Worm (Caenorhabditis elegans) whole organism, L2 larva: Measurements from ENCODE around the gene T01C8.2.

Experiments
- C34F6.9 ChIP-seq: fragments of 150-350 bp; optimal IDR thresholded peaks from 2 replicates; lab custom pipeline; 2014; ENCODE audit warnings: missing biosample characterization, missing genetic modification characterization
- F13H6.1 ChIP-seq: sonication (generic microtip); optimal IDR thresholded peaks from 2 replicates; lab custom pipeline; 2016; ENCODE audit warnings: missing genetic modification characterization, missing compliant biosample characterization
- R02D3.7 ChIP-seq: fragments of 150-350 bp; optimal IDR thresholded peaks from 2 replicates; lab custom pipeline; 2014; ENCODE audit warnings: missing biosample characterization, missing genetic modification characterization
- Y55F3AM.14 ChIP-seq: fragments of 200-800 bp; sonication (Bioruptor generic); optimal IDR thresholded peaks from 2 replicates; lab custom pipeline; 2018; ENCODE audit warnings: mild to moderate bottlenecking, missing genetic modification characterization, missing compliant biosample characterization
- ZK546.5 ChIP-seq: sonication (generic microtip); optimal IDR thresholded peaks from 2 replicates; lab custom pipeline; 2017; ENCODE audit warnings: missing biosample characterization, missing genetic modification characterization
- alr-1 ChIP-seq: fragments of 150-350 bp; optimal IDR thresholded peaks from 2 replicates; lab custom pipeline; 2014; ENCODE audit warnings: missing biosample characterization, missing genetic modification characterization
- aly-2 ChIP-seq: fragments of 150-350 bp; optimal IDR thresholded peaks from 2 replicates; lab custom pipeline; 2014; ENCODE audit warnings: missing biosample characterization, missing genetic modification characterization
- ama-1 ChIP-seq: fragments of 150-350 bp; optimal IDR thresholded peaks from 2 replicates; lab custom pipeline; 2018; ENCODE audit warnings: inconsistent platforms
- blmp-1 ChIP-seq: sonication (generic microtip); optimal IDR thresholded peaks from 2 replicates; lab custom pipeline; 2017; ENCODE audit warnings: missing genetic modification characterization, mild to moderate bottlenecking, missing compliant biosample characterization, antibody characterized with exemption, moderate library complexity; ENCODE audit not compliant: insufficient read depth
- ceh-16 ChIP-seq: fragments of 150-350 bp; optimal IDR thresholded peaks from 2 replicates; lab custom pipeline; 2014; ENCODE audit warnings: missing biosample characterization, missing genetic modification characterization
- ceh-82 ChIP-seq: fragments of 150-350 bp; optimal IDR thresholded peaks from 2 replicates; lab custom pipeline; 2014; ENCODE audit warnings: missing biosample characterization, missing genetic modification characterization
- crh-2 ChIP-seq: sonication (generic microtip); optimal IDR thresholded peaks from 2 replicates; lab custom pipeline; 2017; ENCODE audit warnings: missing biosample characterization, missing genetic modification characterization
- dmd-4 ChIP-seq: sonication (generic microtip); optimal IDR thresholded peaks from 2 replicates; lab custom pipeline; 2017; ENCODE audit warnings: missing biosample characterization, missing genetic modification characterization
- elt-1 ChIP-seq: fragments of 150-350 bp; optimal IDR thresholded peaks from 2 replicates; lab custom pipeline; 2014; ENCODE audit warnings: missing biosample characterization, missing genetic modification characterization
- elt-3 ChIP-seq: sonication (generic microtip); optimal IDR thresholded peaks from 2 replicates; lab custom pipeline; 2017; ENCODE audit warnings: missing biosample characterization, missing genetic modification characterization
- fos-1 ChIP-seq: fragments of 150-350 bp; optimal IDR thresholded peaks from 2 replicates; lab custom pipeline; 2014; ENCODE audit warnings: missing biosample characterization, missing genetic modification characterization
- gmeb-1 ChIP-seq: fragments of 150-350 bp; optimal IDR thresholded peaks from 2 replicates; lab custom pipeline; 2014; ENCODE audit warnings: missing biosample characterization, missing genetic modification characterization
- lin-11 ChIP-seq: fragments of 150-350 bp; sonication (generic microtip); optimal IDR thresholded peaks from 2 replicates; lab custom pipeline; 2014; ENCODE audit warnings: missing biosample characterization, missing genetic modification characterization, inconsistent platforms, mixed read lengths
- lin-13 ChIP-seq: fragments of 150-350 bp; optimal IDR thresholded peaks from 2 replicates; lab custom pipeline; 2014; ENCODE audit warnings: missing biosample characterization, missing genetic modification reagents, missing genetic modification characterization
- lin-39 ChIP-seq: fragments of 150-350 bp; optimal IDR thresholded peaks from 2 replicates; lab custom pipeline; 2014; ENCODE audit warnings: missing biosample characterization, missing genetic modification reagents, missing genetic modification characterization
- lsy-2 ChIP-seq, 2 experiments: fragments of 150-350 bp in 1 of 2; sonication (generic microtip) in 1 of 2; optimal IDR thresholded peaks; 2 replicates each; lab custom pipeline; 2014 to 2017; ENCODE audit warnings: missing biosample characterization in 2 of 2, missing genetic modification characterization in 2 of 2
- mab-5 ChIP-seq: fragments of 150-350 bp; optimal IDR thresholded peaks from 2 replicates; lab custom pipeline; 2014; ENCODE audit warnings: missing biosample characterization, missing genetic modification characterization
- mbf-1 ChIP-seq: sonication (generic microtip); optimal IDR thresholded peaks from 2 replicates; lab custom pipeline; 2017; ENCODE audit warnings: missing biosample characterization, missing genetic modification characterization
- mdl-1 ChIP-seq, 2 experiments: fragments of 150-350 bp in 1 of 2; sonication (generic microtip) in 1 of 2; optimal IDR thresholded peaks; 2 replicates each; lab custom pipeline; 2017; ENCODE audit warnings: missing biosample characterization in 2 of 2, missing genetic modification characterization in 2 of 2
- nhr-10 ChIP-seq: sonication (generic microtip); optimal IDR thresholded peaks from 2 replicates; lab custom pipeline; 2017; ENCODE audit warnings: missing biosample characterization, missing genetic modification characterization
- nhr-11 ChIP-seq: fragments of 150-350 bp; optimal IDR thresholded peaks from 2 replicates; lab custom pipeline; 2014; ENCODE audit warnings: missing biosample characterization, missing genetic modification characterization
- nhr-12 ChIP-seq: fragments of 150-350 bp; optimal IDR thresholded peaks from 2 replicates; lab custom pipeline; 2014; ENCODE audit warnings: missing biosample characterization, missing genetic modification characterization
- nhr-129 ChIP-seq: fragments of 150-350 bp; optimal IDR thresholded peaks from 2 replicates; lab custom pipeline; 2014; ENCODE audit warnings: missing biosample characterization, missing genetic modification characterization
- nhr-21 ChIP-seq: fragments of 150-350 bp; optimal IDR thresholded peaks from 2 replicates; lab custom pipeline; 2014; ENCODE audit warnings: missing biosample characterization, missing genetic modification characterization
- nhr-23 ChIP-seq: fragments of 150-350 bp; optimal IDR thresholded peaks from 2 replicates; lab custom pipeline; 2014; ENCODE audit warnings: missing biosample characterization, missing genetic modification reagents, missing genetic modification characterization
- nhr-237 ChIP-seq: fragments of 150-350 bp; optimal IDR thresholded peaks from 2 replicates; lab custom pipeline; 2014; ENCODE audit warnings: missing biosample characterization, missing genetic modification characterization
- nhr-25 ChIP-seq: fragments of 150-350 bp; sonication (generic microtip); optimal IDR thresholded peaks from 3 replicates; lab custom pipeline; 2014; ENCODE audit warnings: missing biosample characterization, missing genetic modification characterization
- nhr-6 ChIP-seq: fragments of 150-350 bp; optimal IDR thresholded peaks from 2 replicates; lab custom pipeline; 2014; ENCODE audit warnings: missing biosample characterization, missing genetic modification characterization
- nhr-77 ChIP-seq: fragments of 150-350 bp; optimal IDR thresholded peaks from 2 replicates; lab custom pipeline; 2014; ENCODE audit warnings: missing biosample characterization, missing genetic modification characterization
- peb-1 ChIP-seq: fragments of 150-350 bp; optimal IDR thresholded peaks from 2 replicates; lab custom pipeline; 2014; ENCODE audit warnings: missing biosample characterization, missing genetic modification characterization
- sem-4 ChIP-seq: fragments of 150-350 bp; optimal IDR thresholded peaks from 2 replicates; lab custom pipeline; 2014; ENCODE audit warnings: missing biosample characterization, missing genetic modification reagents, missing genetic modification characterization
- skn-1 ChIP-seq: sonication (generic microtip); optimal IDR thresholded peaks from 2 replicates; lab custom pipeline; 2017; ENCODE audit warnings: missing biosample characterization, missing genetic modification characterization
- sma-3 ChIP-seq: sonication (generic microtip); optimal IDR thresholded peaks from 2 replicates; lab custom pipeline; 2016; ENCODE audit warnings: missing genetic modification reagents, missing genetic modification characterization, missing compliant biosample characterization
- sma-9 ChIP-seq, 2 experiments: fragments of 150-350 bp in 1 of 2; sonication (generic microtip) in 1 of 2; optimal IDR thresholded peaks; 2 replicates each; lab custom pipeline; 2014 to 2016; ENCODE audit warnings: missing genetic modification characterization in 2 of 2, mild to moderate bottlenecking in 1 of 2, missing biosample characterization in 1 of 2, missing compliant biosample characterization in 1 of 2, missing genetic modification reagents in 1 of 2, moderate library complexity in 1 of 2
- snpc-4 ChIP-seq: fragments of 150-350 bp; optimal IDR thresholded peaks from 2 replicates; lab custom pipeline; 2014; ENCODE audit warnings: missing biosample characterization, missing genetic modification characterization
- unc-39 ChIP-seq: fragments of 150-350 bp; optimal IDR thresholded peaks from 2 replicates; lab custom pipeline; 2014; ENCODE audit warnings: missing biosample characterization, missing genetic modification characterization
- unc-55 ChIP-seq: fragments of 150-350 bp; sonication (generic microtip); optimal IDR thresholded peaks from 3 replicates; lab custom pipeline; 2014; ENCODE audit warnings: missing biosample characterization, missing genetic modification reagents, missing genetic modification characterization
- unc-62 ChIP-seq: fragments of 150-350 bp; optimal IDR thresholded peaks from 2 replicates; lab custom pipeline; 2014; ENCODE audit warnings: missing biosample characterization, missing genetic modification reagents, missing genetic modification characterization
- zag-1 ChIP-seq: fragments of 150-350 bp; optimal IDR thresholded peaks from 2 replicates; lab custom pipeline; 2014; ENCODE audit warnings: missing biosample characterization, missing genetic modification characterization
- ztf-1 ChIP-seq: fragments of 200-800 bp; sonication (Bioruptor generic); conservative IDR thresholded peaks from 2 replicates; pipeline ENCODE4 v1.3.6; 2022; ENCODE audit warnings: missing genetic modification characterization, missing compliant biosample characterization
- ztf-11 ChIP-seq: sonication (generic microtip); optimal IDR thresholded peaks from 2 replicates; lab custom pipeline; 2017; ENCODE audit warnings: missing biosample characterization, missing genetic modification characterization
- ztf-4 ChIP-seq: fragments of 150-350 bp; optimal IDR thresholded peaks from 2 replicates; lab custom pipeline; 2014; ENCODE audit warnings: missing biosample characterization, missing genetic modification characterization

T01C8.2 gene

ce11 chrX:16811974-16812373 lies 25.7 kb downstream of the T01C8.2 start:
- peak; percentile 50 for TF ChIP-seq F13H6.1
- no peak for TF ChIP-seq nhr-129
- TF ChIP-seq ceh-82 (tag; lab: Kevin White, UChicago) = no peak
- no peak for TF ChIP-seq nhr-237 (tag; lab: Kevin White, UChicago)
- peak; percentile 12 for TF ChIP-seq sma-9 (GFP tag; optimal IDR thresholded peaks at IDR 0.05; lab: Kevin White, UChicago)
- TF ChIP-seq sma-9 (tag; optimal IDR thresholded peaks at IDR 0.05; lab: Kevin White, UChicago) = no peak
- TF ChIP-seq, all 48 proteins: peak for 2

- TF ChIP-seq lin-13 = no peak
- TF ChIP-seq crh-2 = peak; percentile 32
- no peak for TF ChIP-seq unc-39 (tag; lab: Kevin White, UChicago)
- TF ChIP-seq ZK546.5 (tag; lab: Kevin White, UChicago) = no peak
- no peak for TF ChIP-seq ztf-1 (GFP tag; lab: Robert Waterston, UW)
- peak; percentile 45 for TF ChIP-seq F13H6.1
- no peak for TF ChIP-seq nhr-21 (tag; lab: Kevin White, UChicago)
- no peak for TF ChIP-seq ama-1 (lab: Kevin White, UChicago)
- no peak for TF ChIP-seq lin-11 (tag; lab: Kevin White, UChicago)
- TF ChIP-seq unc-62 (GFP tag; lab: Kevin White, UChicago) = no peak
- no peak for TF ChIP-seq R02D3.7
- no peak for TF ChIP-seq elt-1 (tag; lab: Kevin White, UChicago)
- no peak for TF ChIP-seq nhr-12 (tag; lab: Kevin White, UChicago)
- no peak for TF ChIP-seq C34F6.9 (tag; lab: Kevin White, UChicago)
- TF ChIP-seq skn-1 = no peak
- no peak for TF ChIP-seq unc-55
- no peak for TF ChIP-seq nhr-6 (tag; lab: Kevin White, UChicago)
- peak; percentile 61 for TF ChIP-seq sma-9 (GFP tag; optimal IDR thresholded peaks at IDR 0.05; lab: Kevin White, UChicago)
- TF ChIP-seq sma-9 (tag; optimal IDR thresholded peaks at IDR 0.05; lab: Kevin White, UChicago) = no peak
- TF ChIP-seq fos-1 (tag; lab: Kevin White, UChicago) = peak; percentile 38
- no peak for TF ChIP-seq sma-3 (GFP tag; lab: Kevin White, UChicago)
- no peak for TF ChIP-seq lin-39
- TF ChIP-seq zag-1 = no peak
- no peak for TF ChIP-seq elt-3 (tag; lab: Kevin White, UChicago)
- TF ChIP-seq nhr-129 = no peak
Observed at ce11 chrX:16813148-16813547, 26.9 kb downstream of the T01C8.2 start.

- peak; percentile 40 for TF ChIP-seq ceh-16 (tag; lab: Kevin White, UChicago)
- no peak for TF ChIP-seq elt-3 (tag; lab: Kevin White, UChicago)
- no peak for TF ChIP-seq unc-62 (GFP tag; lab: Kevin White, UChicago)
- no peak for TF ChIP-seq nhr-23
- peak; percentile 45 for TF ChIP-seq C34F6.9 (tag; lab: Kevin White, UChicago)
- TF ChIP-seq nhr-129 = peak; percentile 49
- no peak for TF ChIP-seq lin-11 (tag; lab: Kevin White, UChicago)
- TF ChIP-seq F13H6.1 = peak; percentile 14
- no peak for TF ChIP-seq crh-2
- no peak for TF ChIP-seq ama-1 (lab: Kevin White, UChicago)
- TF ChIP-seq mab-5 = no peak
- TF ChIP-seq sma-3 (GFP tag; lab: Kevin White, UChicago) = peak; percentile 28
- no peak for TF ChIP-seq nhr-12 (tag; lab: Kevin White, UChicago)
- no peak for TF ChIP-seq lin-13
- no peak for TF ChIP-seq mbf-1 (tag; lab: Kevin White, UChicago)
- no peak for TF ChIP-seq nhr-11 (tag; lab: Kevin White, UChicago)
- no peak for TF ChIP-seq skn-1
- peak; percentile 64 for TF ChIP-seq fos-1 (tag; lab: Kevin White, UChicago)
- no peak for TF ChIP-seq aly-2
- TF ChIP-seq Y55F3AM.14 (GFP tag; lab: Kevin White, UChicago) = no peak
- peak; percentile 3 for TF ChIP-seq nhr-25 (tag; lab: Kevin White, UChicago)
- no peak for TF ChIP-seq blmp-1 (tag; lab: Kevin White, UChicago)
- TF ChIP-seq R02D3.7 = no peak
- TF ChIP-seq nhr-77 (tag; lab: Kevin White, UChicago) = no peak
- TF ChIP-seq ceh-82 (tag; lab: Kevin White, UChicago) = no peak
- no peak for TF ChIP-seq nhr-10 (tag; lab: Kevin White, UChicago)
- TF ChIP-seq sem-4 = no peak
- no peak for TF ChIP-seq ztf-11
- TF ChIP-seq nhr-21 (tag; lab: Kevin White, UChicago) = peak; percentile 16
- TF ChIP-seq mdl-1 (tag; optimal IDR thresholded peaks at IDR 0.05; lab: Kevin White, UChicago) = no peak
- peak in 1 of 2 experiments; percentile 20 for TF ChIP-seq lsy-2 (tag; optimal IDR thresholded peaks at IDR 0.05; lab: Kevin White, UChicago)
- TF ChIP-seq peb-1 = no peak
- no peak for TF ChIP-seq nhr-237 (tag; lab: Kevin White, UChicago)
- no peak for TF ChIP-seq gmeb-1
- TF ChIP-seq snpc-4 (tag; lab: Kevin White, UChicago) = no peak
- TF ChIP-seq nhr-6 (tag; lab: Kevin White, UChicago) = no peak
- TF ChIP-seq alr-1 (tag; lab: Kevin White, UChicago) = no peak
- no peak for TF ChIP-seq dmd-4 (tag; lab: Kevin White, UChicago)
- no peak for TF ChIP-seq ztf-4 (tag; lab: Kevin White, UChicago)
- TF ChIP-seq unc-55 = peak; percentile 38
- TF ChIP-seq, all 48 proteins: peak for 10
Observed at ce11 chrX:16813606-16814330, 27.5 kb downstream of the T01C8.2 start, which contains the start of gene cas-1. Gene cas-1, minus strand, starts transcription at chrX:16813656.
